Fruit fly (Drosophila melanogaster) whole organism, pupa: ENCODE results near the gene Cep135.

ENCODE experiments used
- CG10348 ChIP-seq: fragments of 200-800 bp; sonication (Bioruptor generic); IDR thresholded peaks from 2 replicates; pipeline ENCODE4 v1.3.6; 2022; ENCODE audit warnings: missing biosample characterization, missing genetic modification characterization
- CG12605 ChIP-seq: fragments of 200-800 bp; sonication (Bioruptor generic); IDR thresholded peaks from 2 replicates; pipeline ENCODE4 v1.3.6; 2022; ENCODE audit warnings: missing biosample characterization, missing genetic modification characterization
- CG13204 ChIP-seq: fragments of 200-800 bp; sonication (Bioruptor generic); optimal IDR thresholded peaks from 2 replicates; lab custom pipeline; 2018; ENCODE audit warnings: missing biosample characterization, mild to moderate bottlenecking, missing genetic modification characterization, moderate library complexity
- CG14655 ChIP-seq: fragments of 200-800 bp; sonication (Bioruptor generic); optimal IDR thresholded peaks from 3 replicates; lab custom pipeline; 2017; ENCODE audit warnings: mild to moderate bottlenecking, missing biosample characterization, missing genetic modification reagents, missing genetic modification characterization
- CG15710 ChIP-seq: fragments of 200-800 bp; sonication (Bioruptor generic); optimal IDR thresholded peaks from 2 replicates; lab custom pipeline; 2018; ENCODE audit warnings: missing biosample characterization, mild to moderate bottlenecking, missing genetic modification characterization, moderate library complexity
- CG17806 ChIP-seq: fragments of 200-800 bp; sonication (Bioruptor generic); optimal IDR thresholded peaks from 2 replicates; lab custom pipeline; 2018; ENCODE audit warnings: missing biosample characterization, mild to moderate bottlenecking, missing genetic modification characterization, moderate library complexity
- CG32121 ChIP-seq: fragments of 200-800 bp; sonication (Bioruptor generic); IDR thresholded peaks from 2 replicates; pipeline ENCODE4 v1.3.6; 2022; ENCODE audit warnings: missing biosample characterization, missing genetic modification characterization
- CG34367 ChIP-seq: fragments of 200-800 bp; sonication (Bioruptor generic); optimal IDR thresholded peaks from 2 replicates; lab custom pipeline; 2018; ENCODE audit warnings: missing biosample characterization, mild to moderate bottlenecking, missing genetic modification characterization
- CG4496 ChIP-seq: fragments of 200-800 bp; sonication (Bioruptor generic); IDR thresholded peaks from 3 replicates; pipeline ENCODE4 v1.3.6; 2022; ENCODE audit warnings: missing biosample characterization, missing genetic modification characterization
- CG8159 ChIP-seq: fragments of 200-800 bp; sonication (Bioruptor generic); optimal IDR thresholded peaks from 3 replicates; lab custom pipeline; 2018; ENCODE audit warnings: missing biosample characterization, mild to moderate bottlenecking, missing genetic modification characterization, moderate library complexity
- CG8301 ChIP-seq: fragments of 200-800 bp; sonication (Bioruptor generic); optimal IDR thresholded peaks from 2 replicates; lab custom pipeline; 2018; ENCODE audit warnings: missing biosample characterization, mild to moderate bottlenecking, missing genetic modification characterization
- CG9948 ChIP-seq: fragments of 200-800 bp; sonication (Bioruptor generic); optimal IDR thresholded peaks from 2 replicates; lab custom pipeline; 2018; ENCODE audit warnings: missing biosample characterization, mild to moderate bottlenecking, missing genetic modification characterization, moderate library complexity
- D1 ChIP-seq: fragments of 200-800 bp; sonication (Bioruptor generic); optimal IDR thresholded peaks from 2 replicates; lab custom pipeline; 2018; ENCODE audit warnings: missing biosample characterization, mild to moderate bottlenecking, missing genetic modification characterization, moderate library complexity
- EcR ChIP-seq: fragments of 200-800 bp; sonication (Bioruptor generic); optimal IDR thresholded peaks from 3 replicates; lab custom pipeline; 2019; ENCODE audit warnings: missing biosample characterization, missing genetic modification characterization, mild to moderate bottlenecking, moderate library complexity, missing genetic modification reagents
- Pif1A ChIP-seq: fragments of 200-800 bp; sonication (Bioruptor generic); optimal IDR thresholded peaks from 3 replicates; lab custom pipeline; 2016; ENCODE audit warnings: missing biosample characterization, missing genetic modification characterization
- Pif1B ChIP-seq: fragments of 200-800 bp; sonication (Bioruptor generic); optimal IDR thresholded peaks from 3 replicates; lab custom pipeline; 2016; ENCODE audit warnings: missing biosample characterization, missing genetic modification characterization
- Snoo ChIP-seq: fragments of 200-800 bp; sonication (Bioruptor generic); optimal IDR thresholded peaks from 3 replicates; lab custom pipeline; 2017; ENCODE audit warnings: missing biosample characterization, mild to moderate bottlenecking, missing genetic modification characterization, inconsistent platforms
- fd96Ca ChIP-seq: fragments of 200-800 bp; sonication (Bioruptor generic); IDR thresholded peaks from 3 replicates; pipeline ENCODE4 v1.3.6; 2022; ENCODE audit warnings: missing biosample characterization, missing genetic modification characterization
- gl ChIP-seq: fragments of 200-800 bp; sonication (Bioruptor generic); optimal IDR thresholded peaks from 2 replicates; lab custom pipeline; 2018; ENCODE audit warnings: missing biosample characterization, mild to moderate bottlenecking, missing genetic modification characterization
- rn ChIP-seq: fragments of 200-800 bp; sonication (Bioruptor generic); IDR thresholded peaks from 2 replicates; pipeline ENCODE4 v1.3.6; 2022; ENCODE audit warnings: missing biosample characterization, missing genetic modification characterization

Cep135 gene

DNA sequence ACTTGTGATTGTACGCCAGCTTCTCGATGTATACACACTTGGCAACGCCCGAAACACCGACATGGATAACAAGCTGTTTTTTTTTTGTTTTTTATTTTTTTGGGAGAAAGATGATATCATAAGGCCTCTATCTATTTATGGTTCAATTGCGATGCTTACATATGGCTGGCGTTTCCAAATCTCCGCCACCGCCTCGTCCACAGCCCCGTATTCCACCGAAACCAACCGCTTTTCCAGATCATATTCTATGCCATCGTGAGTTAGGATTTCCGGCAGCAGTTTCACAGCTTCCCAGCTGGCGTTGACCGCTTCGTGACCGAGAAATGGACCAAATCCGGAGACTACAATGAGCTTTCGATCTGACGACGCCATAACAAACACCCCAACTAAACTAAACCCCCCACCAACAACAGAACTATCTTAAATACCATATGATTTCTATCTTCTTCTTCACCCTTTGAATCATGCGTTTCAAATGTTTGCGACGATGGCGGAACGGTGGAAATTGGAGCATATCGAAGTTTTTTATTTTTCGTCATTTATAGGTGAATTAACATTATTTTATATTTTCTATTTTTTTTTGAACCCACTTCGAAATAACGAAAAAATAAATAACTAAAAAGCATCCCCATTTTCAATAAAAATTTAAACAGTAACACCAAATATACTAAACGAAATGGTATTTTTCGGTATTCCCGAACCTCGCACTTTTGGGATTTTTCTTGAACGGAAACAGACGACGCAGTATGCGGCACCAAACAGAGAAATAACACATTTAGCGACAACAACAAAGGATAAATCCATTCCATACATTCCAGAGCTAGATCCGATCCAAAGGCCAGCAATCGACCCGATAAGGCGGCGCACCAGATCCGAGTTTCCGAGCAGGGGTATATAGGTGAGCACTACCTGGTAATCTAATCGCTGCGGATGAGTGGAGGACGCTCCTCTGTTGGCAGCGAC lies 27.4 kb downstream of the Cep135 start, which contains the start of the genes CG32147 and Pex3:
Gene CG32147 (minus strand): TSS at position 422 of the 963 bp plus-strand sequence.
Gene Pex3 (plus strand): TSS at position 718 of the 963 bp plus-strand sequence.
- TF ChIP-seq CG8301 (tag; lab: Kevin White, UChicago) (no peak), rn (no peak), CG13204 (GFP tag; lab: Kevin White, UChicago) (no peak), CG10348 (GFP tag; lab: Robert Waterston, UW) (no peak), CG12605 (GFP tag; lab: Robert Waterston, UW) (no peak; the same call in 1 of the 2 replicates)

DNA sequence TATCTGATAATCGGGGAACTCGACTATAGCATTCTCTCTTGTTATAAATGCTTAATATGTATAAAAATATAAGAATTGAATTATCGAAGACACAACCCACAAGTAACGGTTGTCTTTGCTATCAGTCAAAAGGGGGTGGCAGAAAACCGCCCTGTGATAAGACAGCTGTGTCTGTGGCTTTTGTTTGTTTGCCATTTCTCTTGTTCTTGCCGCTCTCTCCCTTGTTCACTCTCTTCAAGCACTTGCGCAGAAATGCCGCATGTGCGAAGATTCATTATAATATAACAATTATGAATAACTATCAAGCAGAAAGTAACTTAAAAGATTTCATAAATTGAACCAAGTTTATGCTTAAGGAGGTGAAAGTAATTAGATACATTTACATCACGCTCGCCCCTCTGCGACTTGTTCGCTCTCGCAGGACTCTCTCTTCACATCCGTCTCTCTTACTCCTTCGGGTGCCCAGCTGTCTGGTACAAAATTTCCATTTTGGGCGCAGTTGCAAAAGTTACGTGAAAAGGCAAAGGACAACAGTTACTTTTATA lies 30.2 kb downstream of the Cep135 start, which contains the start of gene FucTA:
Gene FucTA (plus strand): TSS at position 495 of the 545 bp plus-strand sequence.
- no peak for TF ChIP-seq gl (tag; lab: Kevin White, UChicago)
- no peak for TF ChIP-seq CG14655 (GFP tag; lab: Kevin White, UChicago)
- TF ChIP-seq CG12605 (GFP tag; lab: Robert Waterston, UW) = no peak
- no peak for TF ChIP-seq Pif1A (GFP tag; lab: Kevin White, UChicago)
- no peak for TF ChIP-seq CG32121 (GFP tag; lab: Robert Waterston, UW)
- no peak for TF ChIP-seq D1 (tag; lab: Kevin White, UChicago)
- TF ChIP-seq CG34367 (tag; lab: Kevin White, UChicago) = no peak

DNA sequence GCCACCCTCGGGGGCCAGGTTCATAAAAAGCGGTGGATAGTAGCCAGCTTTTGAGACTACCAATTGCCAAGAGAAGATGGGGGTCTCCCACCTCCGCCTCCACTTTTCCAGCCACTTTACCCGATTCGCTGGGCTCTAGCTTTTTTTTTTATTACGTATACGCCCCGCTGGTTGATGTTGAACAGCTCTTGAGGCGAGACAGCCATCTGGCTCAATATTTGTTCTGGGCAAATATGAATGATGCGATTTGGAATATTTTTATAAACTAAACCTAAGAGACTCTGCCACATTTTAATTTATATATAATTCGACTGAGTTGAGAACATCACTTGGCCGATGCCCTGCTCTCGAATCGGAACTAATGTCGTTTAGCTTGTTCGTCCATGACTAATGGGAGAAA lies 33.5 kb downstream of the Cep135 start:
- no peak for TF ChIP-seq CG10348 (GFP tag; lab: Robert Waterston, UW)
- no peak for TF ChIP-seq fd96Ca (GFP tag; lab: Robert Waterston, UW)
- TF ChIP-seq CG15710 (tag; lab: Kevin White, UChicago) = no peak
- no peak for TF ChIP-seq CG9948 (tag; lab: Kevin White, UChicago)
- TF ChIP-seq EcR = no peak
- no peak for TF ChIP-seq Pif1B (GFP tag; lab: Kevin White, UChicago)
- TF ChIP-seq CG8301 (tag; lab: Kevin White, UChicago) = no peak
- TF ChIP-seq Pif1A (GFP tag; lab: Kevin White, UChicago) = no peak
- no peak for TF ChIP-seq Snoo (tag; lab: Kevin White, UChicago)
- no peak for TF ChIP-seq D1 (tag; lab: Kevin White, UChicago)
- no peak for TF ChIP-seq CG8159 (tag; lab: Kevin White, UChicago)
- TF ChIP-seq, all 21 proteins: peak for 0

DNA sequence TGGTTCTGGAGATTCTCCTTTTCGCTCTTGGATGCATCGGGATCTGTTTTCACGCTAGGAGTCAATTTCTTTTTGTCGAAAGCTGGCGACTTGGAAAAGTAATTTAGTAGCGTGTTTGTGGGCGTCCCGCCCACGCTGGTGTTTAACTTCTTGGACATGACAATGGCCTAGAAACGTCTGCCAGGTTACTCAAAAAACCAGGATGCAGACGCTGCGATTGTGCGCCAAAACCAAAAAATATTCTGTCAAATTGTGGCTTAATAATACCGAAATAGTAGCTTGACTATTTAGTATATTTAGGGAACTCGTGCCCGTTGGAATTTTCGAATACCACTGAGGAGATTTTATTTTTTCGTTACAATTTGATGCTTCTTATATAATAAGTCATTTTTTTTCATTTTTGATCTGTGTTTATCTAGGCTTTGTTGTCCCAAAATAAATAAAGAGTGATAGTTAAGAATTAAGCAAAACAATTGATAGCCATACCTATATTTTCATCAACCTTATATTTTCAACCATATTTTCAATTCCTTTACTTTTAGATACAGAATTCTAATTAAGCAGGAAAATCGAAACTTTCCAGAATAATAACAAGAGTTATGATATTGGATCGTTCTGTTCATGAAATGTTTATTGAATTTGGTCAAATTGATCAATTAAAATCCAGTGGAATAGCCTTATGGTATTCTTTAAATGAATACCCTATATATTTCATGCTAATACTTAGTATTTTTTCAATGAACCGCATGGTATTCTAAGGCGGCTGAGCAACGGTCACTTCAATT lies 42.0 kb downstream of the Cep135 start, which contains the start of the genes Msh6 and Prp31:
Gene Msh6 (minus strand): TSS at position 233 of the 785 bp plus-strand sequence.
Gene Prp31 (plus strand): TSS at position 771 of the 785 bp plus-strand sequence.
- TF ChIP-seq CG9948 (tag; lab: Kevin White, UChicago) (peak; percentile 75), rn (no peak), CG10348 (GFP tag; lab: Robert Waterston, UW) (0 out of 2 replicates have a peak, but pooled peaks have one; percentile 23), CG8159 (tag; lab: Kevin White, UChicago) (peak; percentile 76), Snoo (tag; lab: Kevin White, UChicago) (peak; percentile 44), D1 (tag; lab: Kevin White, UChicago) (no peak), CG34367 (tag; lab: Kevin White, UChicago) (peak; percentile 66), CG12605 (GFP tag; lab: Robert Waterston, UW) (no peak), EcR (no peak), CG4496 (GFP tag; lab: Robert Waterston, UW) (peak; percentile 53; the same call in 2 of the 3 replicates), Pif1B (GFP tag; lab: Kevin White, UChicago) (no peak), CG17806 (tag; lab: Kevin White, UChicago) (peak; percentile 65), CG8301 (tag; lab: Kevin White, UChicago) (peak; percentile 62), CG15710 (tag; lab: Kevin White, UChicago) (peak; percentile 75)
- TF ChIP-seq, all 21 proteins: peak for 9

DNA sequence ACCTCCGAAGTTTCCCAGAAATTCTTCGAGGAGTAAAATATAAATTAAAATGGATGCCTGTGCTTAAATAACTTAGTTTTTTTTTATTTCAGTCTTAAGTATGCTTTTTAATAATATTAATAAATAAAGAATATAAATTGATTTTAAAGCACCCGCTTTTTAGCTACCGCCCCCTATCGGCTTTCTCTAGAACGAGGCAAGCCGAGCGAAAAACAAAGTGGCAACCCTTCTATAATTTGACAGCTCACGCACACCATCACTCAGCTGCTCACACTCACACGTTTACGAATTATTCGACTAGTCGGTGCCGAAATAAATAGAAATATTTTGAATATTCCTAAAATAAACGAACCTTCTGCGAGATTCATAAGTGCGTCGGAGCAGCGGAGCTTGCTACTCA lies 45.0 kb downstream of the Cep135 start, which contains the start of gene CG6878:
Gene CG6878 (plus strand): TSS at position 269 of the 400 bp plus-strand sequence.
- no peak for TF ChIP-seq CG10348 (GFP tag; lab: Robert Waterston, UW)
- TF ChIP-seq gl (tag; lab: Kevin White, UChicago) = no peak
- no peak for TF ChIP-seq CG32121 (GFP tag; lab: Robert Waterston, UW)
- TF ChIP-seq CG17806 (tag; lab: Kevin White, UChicago) = no peak
- no peak for TF ChIP-seq Pif1A (GFP tag; lab: Kevin White, UChicago)
